Fruit fly (Drosophila melanogaster): ENCODE measurements around the gene CG7631.

Gene CG7631

DNA sequence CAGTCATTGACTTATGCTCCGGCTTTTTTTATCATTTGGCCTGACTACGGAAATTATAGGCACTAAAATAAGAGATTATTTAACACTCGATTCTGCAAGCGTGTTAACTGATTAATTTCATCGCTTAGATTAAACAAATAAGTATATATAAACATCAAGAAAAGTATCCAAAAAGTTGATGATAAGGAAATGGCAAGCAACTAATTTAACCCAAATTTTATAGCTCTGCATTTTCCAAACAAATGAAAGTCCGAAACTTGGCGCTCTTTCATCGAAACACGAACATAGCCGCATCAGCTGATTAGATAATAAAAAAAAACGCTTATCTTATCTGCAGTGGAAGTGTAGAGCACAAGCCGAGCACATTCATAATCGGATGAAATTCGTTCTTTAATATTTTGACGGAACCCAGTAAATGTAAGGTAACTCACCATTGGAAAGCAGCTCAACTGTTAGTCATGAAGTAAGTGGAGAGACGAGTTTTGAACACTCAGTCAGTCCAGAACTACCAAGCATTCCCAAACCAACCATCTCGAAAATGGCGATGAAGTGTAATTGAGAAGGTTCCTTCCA is 1.2 kb downstream of the CG7631 start, which contains the start of gene CG18480 (continued):
- TF ChIP-seq CG12769 (tag; optimal IDR thresholded peaks at IDR 0.05) (peak; percentile 57), caup (GFP tag; optimal IDR thresholded peaks at IDR 0.05; ENCODE audit: severe bottlenecking) (peak; percentile 45), ATbp (GFP tag; optimal IDR thresholded peaks at IDR 0.05) (peak; percentile 31), insv (GFP tag; optimal IDR thresholded peaks at IDR 0.05) (no peak), CG13296 (GFP tag; optimal IDR thresholded peaks at IDR 0.05) (peak; percentile 12), zfh1 (GFP tag; IDR thresholded peaks at IDR 0.05) (no peak), CG8290 (GFP tag; optimal IDR thresholded peaks at IDR 0.05) (no peak), CG8290 (tag; optimal IDR thresholded peaks at IDR 0.05) (peak in 1 of 2 experiments; percentile 78), CG9932 (GFP tag; IDR thresholded peaks at IDR 0.05) (peak; percentile 65), CG2120 (GFP tag; optimal IDR thresholded peaks at IDR 0.05) (peak; percentile 85), CG4328 (GFP tag; optimal IDR thresholded peaks at IDR 0.05) (no peak), bab2 (GFP tag; optimal IDR thresholded peaks at IDR 0.05) (peak; percentile 39), scrt (GFP tag; optimal IDR thresholded peaks at IDR 0.05) (peak; percentile 21), slou (GFP tag; optimal IDR thresholded peaks at IDR 0.05) (no peak), al (GFP tag; IDR thresholded peaks at IDR 0.05) (peak; percentile 44; the same call in 1 of the 2 replicates), Asciz (GFP tag; optimal IDR thresholded peaks at IDR 0.05) (peak; percentile 13), slbo (GFP tag; IDR thresholded peaks at IDR 0.05) (peak; percentile 66), dpn (GFP tag; optimal IDR thresholded peaks at IDR 0.05) (peak in 1 of 2 experiments; percentile 43), CG9215 (GFP tag; IDR thresholded peaks at IDR 0.05) (peak; percentile 37; the same call in 1 of the 2 replicates), Abd-B (GFP tag; optimal IDR thresholded peaks at IDR 0.05) (no peak), CG3838 (GFP tag; optimal IDR thresholded peaks at IDR 0.05) (no peak), HHEX (GFP tag; optimal IDR thresholded peaks at IDR 0.05) (peak; percentile 25), otp (GFP tag; IDR thresholded peaks at IDR 0.05) (0 out of 3 replicates have a peak, but pooled peaks have one; percentile 45), CG34224 (GFP tag; IDR thresholded peaks at IDR 0.05; ENCODE audit: partially characterized antibody) (no peak), CG12155 (GFP tag; optimal IDR thresholded peaks at IDR 0.05) (peak; percentile 36), CG3281 (GFP tag; optimal IDR thresholded peaks at IDR 0.05) (peak; percentile 41), CG5180 (GFP tag; optimal IDR thresholded peaks at IDR 0.05) (peak; percentile 3), Hmr (GFP tag; optimal IDR thresholded peaks at IDR 0.05) (peak; percentile 47), Ravus (GFP tag; IDR thresholded peaks at IDR 0.05) (no peak), CG6791 (GFP tag; IDR thresholded peaks at IDR 0.05; ENCODE audit: partially characterized antibody) (no peak), CG4617 (GFP tag; optimal IDR thresholded peaks at IDR 0.05; ENCODE audit: borderline replicate concordance) (no peak), fu2 (GFP tag; optimal IDR thresholded peaks at IDR 0.05) (peak; percentile 47), CG11398 (GFP tag; optimal IDR thresholded peaks at IDR 0.05) (peak; percentile 19), CG10543 (GFP tag; optimal IDR thresholded peaks at IDR 0.05) (peak; percentile 62), CG14860 (GFP tag; IDR thresholded peaks at IDR 0.05; ENCODE audit: partially characterized antibody) (no peak), cato (GFP tag; optimal IDR thresholded peaks at IDR 0.05; ENCODE audit: borderline replicate concordance) (no peak), jigr1 (GFP tag; IDR thresholded peaks at IDR 0.05) (no peak), Dll (GFP tag; IDR thresholded peaks at IDR 0.05; ENCODE audit: partially characterized antibody) (no peak), CG11723 (GFP tag; optimal IDR thresholded peaks at IDR 0.05) (peak; percentile 13), CG13894 (tag; optimal IDR thresholded peaks at IDR 0.05) (peak; percentile 50), GATAe (GFP tag; conservative IDR thresholded peaks at IDR 0.05) (peak; percentile 100), tin (GFP tag; optimal IDR thresholded peaks at IDR 0.05) (peak; percentile 28), CG8924 (tag; optimal IDR thresholded peaks at IDR 0.05) (no peak), Atf3 (GFP tag; optimal IDR thresholded peaks at IDR 0.05) (no peak), cg (GFP tag; optimal IDR thresholded peaks at IDR 0.05) (no peak), Hr51 (GFP tag; optimal IDR thresholded peaks at IDR 0.05) (peak; percentile 11 to 36), maf-S (GFP tag; optimal IDR thresholded peaks at IDR 0.05) (no peak), CG13287 (GFP tag; IDR thresholded peaks at IDR 0.05; ENCODE audit: partially characterized antibody) (no peak), pb (GFP tag; optimal IDR thresholded peaks at IDR 0.05) (no peak)
